Worm (Caenorhabditis elegans): Measurements from ENCODE around the gene lgg-2.

DNA sequence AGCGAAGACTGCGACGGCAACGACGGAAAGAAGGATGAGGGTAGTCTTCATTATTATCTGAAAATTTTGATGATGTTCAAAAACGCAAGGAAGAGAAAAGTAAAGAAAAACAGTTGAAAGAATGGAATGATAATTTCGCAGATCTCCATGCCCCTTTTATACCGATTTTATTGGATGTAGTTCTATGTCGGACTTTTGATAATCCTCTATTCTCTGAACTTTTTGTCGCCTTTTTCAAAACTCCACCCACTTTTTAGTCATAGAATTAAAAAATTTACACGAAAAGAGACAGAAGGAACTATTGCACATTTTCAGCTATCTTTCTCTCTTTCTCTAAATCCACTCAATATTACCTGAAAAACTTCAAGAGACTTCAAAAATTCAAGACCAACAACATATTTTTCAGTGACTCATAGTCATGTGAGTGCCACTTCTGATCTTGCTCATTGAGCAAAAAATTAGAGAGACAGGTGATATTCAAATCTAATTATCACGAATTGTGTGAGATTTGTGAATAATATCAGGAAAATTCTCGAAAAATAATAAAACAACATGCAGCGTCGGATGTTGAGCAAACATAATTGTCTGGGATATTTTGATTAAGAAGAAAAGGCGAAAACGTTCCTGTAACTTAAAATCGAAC, 45.8 kb downstream of the lgg-2 start, which contains the start of gene F13E9.15:
- TF ChIP-seq akir-1 (GFP tag; optimal IDR thresholded peaks at IDR 0.05) (no peak), F22D6.2 (tag; optimal IDR thresholded peaks at IDR 0.05) (no peak), pha-4 (tag; optimal IDR thresholded peaks at IDR 0.05) (no peak), him-1 (tag; optimal IDR thresholded peaks at IDR 0.05) (no peak), repo-1 (tag; optimal IDR thresholded peaks at IDR 0.05) (no peak), nfyb-1 (GFP tag; IDR thresholded peaks at IDR 0.05) (no peak), hrde-1 (tag; optimal IDR thresholded peaks at IDR 0.05; ENCODE audit: borderline replicate concordance) (no peak), tbp1 (GFP tag; optimal IDR thresholded peaks at IDR 0.05) (no peak)

Data from whole organism, young adult.